Worm (Caenorhabditis elegans) whole organism, L2 larva: Measurements from ENCODE around the gene F14F7.7.

Experiments
- ZK546.5 ChIP-seq: sonication (generic microtip); optimal IDR thresholded peaks from 2 replicates; lab custom pipeline; 2017; ENCODE audit warnings: missing biosample characterization, missing genetic modification characterization
- ama-1 ChIP-seq: fragments of 150-350 bp; optimal IDR thresholded peaks from 2 replicates; lab custom pipeline; 2018; ENCODE audit warnings: inconsistent platforms
- ceh-82 ChIP-seq: fragments of 150-350 bp; optimal IDR thresholded peaks from 2 replicates; lab custom pipeline; 2014; ENCODE audit warnings: missing biosample characterization, missing genetic modification characterization
- elt-1 ChIP-seq: fragments of 150-350 bp; optimal IDR thresholded peaks from 2 replicates; lab custom pipeline; 2014; ENCODE audit warnings: missing biosample characterization, missing genetic modification characterization
- lin-13 ChIP-seq: fragments of 150-350 bp; optimal IDR thresholded peaks from 2 replicates; lab custom pipeline; 2014; ENCODE audit warnings: missing biosample characterization, missing genetic modification reagents, missing genetic modification characterization
- lsy-2 ChIP-seq, 2 experiments: fragments of 150-350 bp in 1 of 2; sonication (generic microtip) in 1 of 2; optimal IDR thresholded peaks; 2 replicates each; lab custom pipeline; 2014 to 2017; ENCODE audit warnings: missing biosample characterization in 2 of 2, missing genetic modification characterization in 2 of 2
- nhr-12 ChIP-seq: fragments of 150-350 bp; optimal IDR thresholded peaks from 2 replicates; lab custom pipeline; 2014; ENCODE audit warnings: missing biosample characterization, missing genetic modification characterization
- nhr-23 ChIP-seq: fragments of 150-350 bp; optimal IDR thresholded peaks from 2 replicates; lab custom pipeline; 2014; ENCODE audit warnings: missing biosample characterization, missing genetic modification reagents, missing genetic modification characterization
- nhr-6 ChIP-seq: fragments of 150-350 bp; optimal IDR thresholded peaks from 2 replicates; lab custom pipeline; 2014; ENCODE audit warnings: missing biosample characterization, missing genetic modification characterization
- skn-1 ChIP-seq: sonication (generic microtip); optimal IDR thresholded peaks from 2 replicates; lab custom pipeline; 2017; ENCODE audit warnings: missing biosample characterization, missing genetic modification characterization
- sma-9 ChIP-seq, 2 experiments: fragments of 150-350 bp in 1 of 2; sonication (generic microtip) in 1 of 2; optimal IDR thresholded peaks; 2 replicates each; lab custom pipeline; 2014 to 2016; ENCODE audit warnings: missing genetic modification characterization in 2 of 2, mild to moderate bottlenecking in 1 of 2, missing biosample characterization in 1 of 2, missing compliant biosample characterization in 1 of 2, missing genetic modification reagents in 1 of 2, moderate library complexity in 1 of 2
- ztf-11 ChIP-seq: sonication (generic microtip); optimal IDR thresholded peaks from 2 replicates; lab custom pipeline; 2017; ENCODE audit warnings: missing biosample characterization, missing genetic modification characterization
- ztf-4 ChIP-seq: fragments of 150-350 bp; optimal IDR thresholded peaks from 2 replicates; lab custom pipeline; 2014; ENCODE audit warnings: missing biosample characterization, missing genetic modification characterization

- TF ChIP-seq ztf-11 (tag; lab: Kevin White, UChicago) = no peak
- TF ChIP-seq elt-1 = no peak
- no peak for TF ChIP-seq ceh-82 (tag; lab: Kevin White, UChicago)
- no peak for TF ChIP-seq nhr-6 (tag; lab: Kevin White, UChicago)
- no peak for TF ChIP-seq nhr-12 (tag; lab: Kevin White, UChicago)
- no peak for TF ChIP-seq ama-1 (lab: Kevin White, UChicago)
- TF ChIP-seq lin-13 (GFP tag; lab: Kevin White, UChicago) = no peak
- TF ChIP-seq nhr-23 (tag; lab: Kevin White, UChicago) = no peak
- no peak for TF ChIP-seq ZK546.5
- no peak for TF ChIP-seq lsy-2 (tag; optimal IDR thresholded peaks at IDR 0.05; lab: Kevin White, UChicago)
- TF ChIP-seq skn-1 (tag; lab: Kevin White, UChicago) = no peak
- no peak for TF ChIP-seq ztf-4
- TF ChIP-seq sma-9 (GFP tag; optimal IDR thresholded peaks at IDR 0.05; lab: Kevin White, UChicago) = no peak
- TF ChIP-seq sma-9 (tag; optimal IDR thresholded peaks at IDR 0.05; lab: Kevin White, UChicago) = no peak
These were observed 31.0 kb downstream of the F14F7.7 start for ce11 chrIII:13061734-13062133.
